Worm (Caenorhabditis elegans) whole organism, L3 larva: ENCODE measurements around the gene grl-29.

Source experiments
- R02D3.7 ChIP-seq: fragments of 150-350 bp; optimal IDR thresholded peaks from 2 replicates; lab custom pipeline; 2014; ENCODE audit warnings: missing biosample characterization, missing genetic modification characterization
- ceh-9 ChIP-seq: sonication (generic microtip); optimal IDR thresholded peaks from 2 replicates; lab custom pipeline; 2018; ENCODE audit warnings: missing biosample characterization, missing genetic modification characterization
- daf-12 ChIP-seq: fragments of 150-350 bp; optimal IDR thresholded peaks from 2 replicates; lab custom pipeline; 2014; ENCODE audit warnings: missing biosample characterization, missing genetic modification reagents, missing genetic modification characterization
- elt-2 ChIP-seq: sonication (generic microtip); optimal IDR thresholded peaks from 2 replicates; lab custom pipeline; 2016; ENCODE audit warnings: missing genetic modification reagents, mild to moderate bottlenecking, missing genetic modification characterization, missing compliant biosample characterization
- nfya-1 ChIP-seq: sonication (generic microtip); optimal IDR thresholded peaks from 2 replicates; lab custom pipeline; 2017; ENCODE audit warnings: missing genetic modification characterization, mild to moderate bottlenecking, missing compliant biosample characterization, antibody characterized with exemption, moderate library complexity; ENCODE audit not compliant: insufficient read depth
- nhr-237 ChIP-seq: fragments of 150-350 bp; optimal IDR thresholded peaks from 2 replicates; lab custom pipeline; 2014; ENCODE audit warnings: missing biosample characterization, missing genetic modification characterization
- pqm-1 ChIP-seq: fragments of 150-350 bp; optimal IDR thresholded peaks from 2 replicates; lab custom pipeline; 2017; ENCODE audit warnings: missing biosample characterization, missing genetic modification characterization, inconsistent platforms
- skn-1 ChIP-seq: fragments of 150-350 bp; optimal IDR thresholded peaks from 2 replicates; lab custom pipeline; 2014; ENCODE audit warnings: missing biosample characterization, missing genetic modification characterization
- unc-39 ChIP-seq: sonication (generic microtip); optimal IDR thresholded peaks from 4 replicates; lab custom pipeline; 2017; ENCODE audit warnings: missing biosample characterization, missing genetic modification characterization

DNA sequence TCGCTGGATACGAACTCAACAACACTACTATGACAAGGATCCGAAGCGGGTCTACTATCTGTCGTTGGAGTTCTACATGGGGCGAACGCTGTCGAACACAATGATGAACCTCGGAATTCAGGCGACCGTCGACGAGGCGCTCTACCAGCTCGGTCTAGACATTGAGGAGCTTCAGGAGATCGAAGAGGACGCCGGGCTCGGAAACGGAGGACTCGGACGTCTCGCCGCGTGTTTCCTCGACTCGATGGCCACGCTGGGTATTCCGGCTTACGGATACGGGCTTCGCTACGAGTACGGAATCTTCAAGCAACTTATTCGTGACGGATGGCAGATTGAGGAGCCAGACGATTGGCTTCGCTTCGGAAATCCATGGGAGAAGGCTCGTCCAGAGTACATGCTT is 26.6 kb upstream of the grl-29 start:
- no peak for TF ChIP-seq unc-39 (tag; lab: Kevin White, UChicago)
- no peak for TF ChIP-seq nhr-237 (tag; lab: Kevin White, UChicago)
- no peak for TF ChIP-seq daf-12 (tag; lab: Kevin White, UChicago)
- no peak for TF ChIP-seq pqm-1 (tag; lab: Kevin White, UChicago)
- no peak for TF ChIP-seq elt-2 (tag; lab: Kevin White, UChicago)
- TF ChIP-seq ceh-9 (tag; lab: Kevin White, UChicago) = no peak
- no peak for TF ChIP-seq nfya-1 (tag; lab: Kevin White, UChicago)
- TF ChIP-seq skn-1 = no peak
- TF ChIP-seq R02D3.7 (tag; lab: Kevin White, UChicago) = no peak
